Worm (Caenorhabditis elegans) whole organism, late embryonic: ENCODE results near the gene C17G10.6.
"Not testable (repeated sequence)": the region's sequence is repeated elsewhere in the genome, so short reads cannot be mapped to it uniquely, and the experiment has no call there.

Source experiments
- C08G9.2 ChIP-seq: sonication (generic microtip); optimal IDR thresholded peaks from 2 replicates; lab custom pipeline; 2016; ENCODE audit warnings: mild to moderate bottlenecking, missing genetic modification characterization, moderate library complexity, missing compliant biosample characterization
- K09A11.1 ChIP-seq: sonication (generic microtip); optimal IDR thresholded peaks from 2 replicates; lab custom pipeline; 2017; ENCODE audit warnings: antibody characterized with exemption, mild to moderate bottlenecking, missing genetic modification characterization, missing compliant biosample characterization; ENCODE audit not compliant: insufficient read depth
- Y22D7AL.16 ChIP-seq: sonication (generic microtip); optimal IDR thresholded peaks from 2 replicates; lab custom pipeline; 2016; ENCODE audit warnings: missing genetic modification characterization, missing compliant biosample characterization
- ceh-14 ChIP-seq: sonication (generic microtip); optimal IDR thresholded peaks from 2 replicates; lab custom pipeline; 2016; ENCODE audit warnings: missing genotype, missing genetic modification characterization, missing compliant biosample characterization
- ceh-2 ChIP-seq: sonication (generic microtip); optimal IDR thresholded peaks from 2 replicates; lab custom pipeline; 2016; ENCODE audit warnings: missing genotype, missing genetic modification characterization, missing compliant biosample characterization
- ceh-24 ChIP-seq: sonication (generic microtip); optimal IDR thresholded peaks from 2 replicates; lab custom pipeline; 2016; ENCODE audit warnings: mild to moderate bottlenecking, missing genetic modification characterization, missing compliant biosample characterization
- ceh-45 ChIP-seq: fragments of 200-800 bp; sonication (Bioruptor generic); IDR thresholded peaks from 2 replicates; pipeline ENCODE4 v1.3.6; 2022; ENCODE audit warnings: missing genetic modification reagents, missing genetic modification characterization, missing compliant biosample characterization
- dmd-4 ChIP-seq: sonication (generic microtip); optimal IDR thresholded peaks from 2 replicates; lab custom pipeline; 2016; ENCODE audit warnings: borderline replicate concordance, missing genetic modification characterization, missing compliant biosample characterization
- dve-1 ChIP-seq: sonication (generic microtip); optimal IDR thresholded peaks from 2 replicates; lab custom pipeline; 2017; ENCODE audit warnings: antibody characterized with exemption, mild to moderate bottlenecking, missing genetic modification characterization, missing compliant biosample characterization
- elt-2 ChIP-seq: sonication (generic microtip); optimal IDR thresholded peaks from 2 replicates; lab custom pipeline; 2016; ENCODE audit warnings: missing genetic modification reagents, missing genetic modification characterization, missing compliant biosample characterization
- ets-4 ChIP-seq: sonication (generic microtip); optimal IDR thresholded peaks from 2 replicates; lab custom pipeline; 2016; ENCODE audit warnings: missing genetic modification characterization, missing compliant biosample characterization
- eyg-1 ChIP-seq: sonication (generic microtip); optimal IDR thresholded peaks from 2 replicates; lab custom pipeline; 2016; ENCODE audit warnings: missing genotype, missing genetic modification characterization, missing compliant biosample characterization
- fkh-10 ChIP-seq: fragments of 150-350 bp; optimal IDR thresholded peaks from 2 replicates; lab custom pipeline; 2014; ENCODE audit warnings: missing biosample characterization, missing genetic modification reagents, missing genetic modification characterization
- fkh-6 ChIP-seq: sonication (generic microtip); optimal IDR thresholded peaks from 2 replicates; lab custom pipeline; 2016; ENCODE audit warnings: missing genetic modification characterization, missing compliant biosample characterization
- gmeb-2 ChIP-seq: sonication (generic microtip); optimal IDR thresholded peaks from 2 replicates; lab custom pipeline; 2016; ENCODE audit warnings: missing genetic modification characterization, inconsistent platforms, missing compliant biosample characterization
- hlh-15 ChIP-seq: sonication (generic microtip); optimal IDR thresholded peaks from 2 replicates; lab custom pipeline; 2016; ENCODE audit warnings: missing genetic modification characterization, missing compliant biosample characterization
- hlh-6 ChIP-seq: sonication (generic microtip); optimal IDR thresholded peaks from 2 replicates; lab custom pipeline; 2016; ENCODE audit warnings: missing genotype, missing genetic modification characterization, missing compliant biosample characterization
- lim-6 ChIP-seq: sonication (generic microtip); optimal IDR thresholded peaks from 2 replicates; lab custom pipeline; 2016; ENCODE audit warnings: missing genetic modification characterization, missing compliant biosample characterization
- madf-2 ChIP-seq: sonication (generic microtip); optimal IDR thresholded peaks from 2 replicates; lab custom pipeline; 2017; ENCODE audit warnings: missing genetic modification characterization, missing compliant biosample characterization
- nhr-11 ChIP-seq: fragments of 150-350 bp; optimal IDR thresholded peaks from 2 replicates; lab custom pipeline; 2014; ENCODE audit warnings: missing biosample characterization, missing genetic modification characterization
- odd-2 ChIP-seq: sonication (generic microtip); optimal IDR thresholded peaks from 2 replicates; lab custom pipeline; 2017; ENCODE audit warnings: antibody characterized with exemption, mild to moderate bottlenecking, missing genetic modification characterization, missing compliant biosample characterization
- pax-1 ChIP-seq: fragments of 150-350 bp; optimal IDR thresholded peaks from 2 replicates; lab custom pipeline; 2014; ENCODE audit warnings: missing biosample characterization, missing genetic modification characterization
- pha-2 ChIP-seq: sonication (generic microtip); optimal IDR thresholded peaks from 2 replicates; lab custom pipeline; 2017; ENCODE audit warnings: mild to moderate bottlenecking, missing genetic modification characterization, missing compliant biosample characterization
- pha-4 ChIP-seq: fragments of 150-350 bp; optimal IDR thresholded peaks from 2 replicates; lab custom pipeline; 2018; ENCODE audit warnings: missing biosample characterization, missing genetic modification reagents, missing genetic modification characterization
- pros-1 ChIP-seq: fragments of 150-350 bp; optimal IDR thresholded peaks from 2 replicates; lab custom pipeline; 2014; ENCODE audit warnings: missing biosample characterization, missing genetic modification reagents, missing genetic modification characterization
- ref-2 ChIP-seq: sonication (generic microtip); optimal IDR thresholded peaks from 2 replicates; lab custom pipeline; 2016; ENCODE audit warnings: missing genetic modification characterization, missing compliant biosample characterization
- rnt-1 ChIP-seq: sonication (generic microtip); optimal IDR thresholded peaks from 2 replicates; lab custom pipeline; 2016; ENCODE audit warnings: missing genetic modification characterization, missing compliant biosample characterization
- sdc-2 ChIP-seq: sonication (generic microtip); optimal IDR thresholded peaks from 2 replicates; lab custom pipeline; 2016; ENCODE audit warnings: missing genotype, missing genetic modification characterization, missing compliant biosample characterization
- sox-2 ChIP-seq: fragments of 200-800 bp; sonication (Bioruptor generic); IDR thresholded peaks from 2 replicates; pipeline ENCODE4 v1.3.6; 2022; ENCODE audit warnings: missing genetic modification reagents, missing genetic modification characterization, missing compliant biosample characterization
- syd-9 ChIP-seq: sonication (generic microtip); optimal IDR thresholded peaks from 2 replicates; lab custom pipeline; 2016; ENCODE audit warnings: mild to moderate bottlenecking, missing genetic modification characterization, moderate library complexity, missing compliant biosample characterization
- tbx-2 ChIP-seq: sonication (generic microtip); optimal IDR thresholded peaks from 2 replicates; lab custom pipeline; 2016; ENCODE audit warnings: missing genetic modification characterization, missing compliant biosample characterization
- ttx-3 ChIP-seq: sonication (generic microtip); optimal IDR thresholded peaks from 2 replicates; lab custom pipeline; 2016; ENCODE audit warnings: missing genetic modification reagents, missing genetic modification characterization, missing compliant biosample characterization
- unc-42 ChIP-seq: sonication (generic microtip); optimal IDR thresholded peaks from 2 replicates; lab custom pipeline; 2016; ENCODE audit warnings: missing genotype, missing genetic modification characterization, missing compliant biosample characterization
- unc-55 ChIP-seq: sonication (generic microtip); optimal IDR thresholded peaks from 2 replicates; lab custom pipeline; 2017; ENCODE audit warnings: missing biosample characterization, missing genetic modification reagents, missing genetic modification characterization
- unc-86 ChIP-seq: sonication (generic microtip); optimal IDR thresholded peaks from 2 replicates; lab custom pipeline; 2016; ENCODE audit warnings: missing genetic modification characterization, missing compliant biosample characterization
- ztf-16 ChIP-seq: sonication (generic microtip); optimal IDR thresholded peaks from 2 replicates; lab custom pipeline; 2017; ENCODE audit warnings: missing genetic modification characterization, missing compliant biosample characterization

Gene C17G10.6

DNA sequence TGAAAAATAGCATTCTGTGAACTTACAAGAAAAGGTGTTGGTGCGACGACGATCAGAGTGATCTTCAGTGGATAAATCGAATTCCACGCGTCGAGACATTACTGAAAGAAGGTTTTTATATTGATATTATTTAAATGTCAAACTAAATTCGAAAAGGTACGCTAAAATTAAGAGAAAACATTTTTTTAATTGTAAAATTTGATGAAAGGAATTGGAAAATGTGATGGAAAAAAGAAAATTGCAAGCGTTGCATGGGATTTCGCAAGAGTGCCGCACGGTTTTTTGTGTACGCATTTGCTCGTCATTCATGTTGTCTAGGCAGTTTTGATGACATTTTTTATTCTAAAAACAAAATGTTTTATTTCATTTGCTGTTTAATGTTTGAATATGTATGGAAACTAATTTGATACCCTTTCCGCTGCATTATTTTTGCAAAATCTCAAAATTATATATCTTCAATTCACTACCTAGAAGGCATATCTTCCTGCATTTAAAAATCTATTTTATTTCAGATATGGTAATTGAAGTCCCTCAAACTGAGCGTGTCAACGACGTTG is 19.4 kb upstream of the C17G10.6 start, which contains the start of the genes eif-3.L and npl-4.2:
TSS of gene eif-3.L (minus strand) at position 101 of the 557 bp plus-strand sequence.
TSS of gene npl-4.2 (plus strand) at position 507 of the 557 bp plus-strand sequence.
- not testable (repeated sequence) for TF ChIP-seq nhr-11 (tag; lab: Kevin White, UChicago); pha-2 (tag; lab: Kevin White, UChicago); sdc-2

DNA sequence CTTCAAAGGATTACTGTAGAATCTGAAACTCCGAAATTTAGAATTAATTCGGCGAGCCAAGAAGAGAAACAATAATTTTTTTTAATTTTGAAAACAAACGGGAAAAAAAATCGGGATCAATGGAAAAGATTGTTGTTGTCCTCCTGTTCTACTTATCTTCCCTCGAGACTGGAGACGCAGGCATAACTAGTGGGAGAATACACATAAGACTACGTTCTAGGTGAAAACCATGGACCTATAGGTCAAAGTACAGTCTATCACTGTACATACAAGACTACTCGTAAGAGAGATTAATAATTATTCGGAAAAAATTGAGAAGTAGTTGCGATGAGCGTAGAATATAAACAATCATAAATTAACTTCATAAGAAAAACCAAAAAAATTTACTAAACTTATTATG is 16.2 kb upstream of the C17G10.6 start, which contains the start of gene dhs-6:
TSS of gene dhs-6 (minus strand) at position 22 of the 400 bp plus-strand sequence.
- peak; percentile 45 for TF ChIP-seq elt-2 (tag; lab: Kevin White, UChicago)
- no peak for TF ChIP-seq gmeb-2 (tag; lab: Kevin White, UChicago)

DNA sequence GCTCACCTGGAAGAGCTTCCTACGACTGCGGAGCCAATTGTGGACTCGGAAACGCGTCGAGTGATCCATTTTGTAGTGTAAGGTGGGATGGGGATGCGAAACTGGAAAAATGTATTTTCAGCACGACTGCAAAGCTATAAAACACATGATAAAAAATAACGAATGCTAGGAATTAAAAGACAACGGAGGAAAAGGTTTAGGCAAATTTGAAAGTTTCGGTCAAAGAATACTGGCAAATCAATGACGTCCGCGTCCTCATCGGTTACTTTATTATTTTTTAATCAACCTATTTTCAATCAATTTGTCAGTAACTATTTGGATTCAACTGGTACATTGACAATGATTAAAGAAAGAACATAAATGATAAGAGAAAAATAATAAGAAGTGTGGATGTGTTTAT is 4.7 kb upstream of the C17G10.6 start, which contains the start of gene C17G10.7:
TSS of gene C17G10.7 (minus strand) at position 101 of the 400 bp plus-strand sequence.
- TF ChIP-seq K09A11.1 (no peak), hlh-6 (tag; lab: Kevin White, UChicago) (no peak), ttx-3 (tag; lab: Kevin White, UChicago) (no peak), ets-4 (no peak), Y22D7AL.16 (tag; lab: Kevin White, UChicago) (no peak), elt-2 (tag; lab: Kevin White, UChicago) (no peak), rnt-1 (tag; lab: Kevin White, UChicago) (no peak), ceh-2 (tag; lab: Kevin White, UChicago) (no peak), ref-2 (tag; lab: Kevin White, UChicago) (no peak), unc-55 (GFP tag; lab: Kevin White, UChicago) (no peak)

DNA sequence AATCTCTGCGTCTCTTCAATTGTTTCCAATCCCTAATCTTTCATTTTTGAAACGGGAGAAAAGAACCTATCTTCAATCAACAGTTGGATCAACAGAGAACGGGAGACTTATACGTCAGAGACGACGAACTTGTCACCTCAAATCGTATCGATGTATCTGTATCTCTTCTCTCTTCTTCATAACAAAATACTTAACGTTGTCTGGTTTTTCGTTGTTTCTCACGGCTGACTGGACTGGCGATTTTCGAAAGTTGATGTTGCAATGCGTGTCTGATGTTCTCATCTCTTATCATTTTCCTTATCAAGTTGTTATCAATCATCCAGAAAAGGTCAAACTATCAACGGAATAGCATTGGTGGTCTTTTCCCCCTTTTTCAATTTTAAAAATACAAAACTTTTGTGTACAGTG is 2.4 kb upstream of the C17G10.6 start:
- no peak for TF ChIP-seq dve-1 (tag; lab: Kevin White, UChicago)
- no peak for TF ChIP-seq madf-2 (tag; lab: Kevin White, UChicago)
- no peak for TF ChIP-seq lim-6 (tag; lab: Kevin White, UChicago)
- TF ChIP-seq fkh-6 (tag; lab: Kevin White, UChicago), result no peak
- TF ChIP-seq unc-86 (tag; lab: Kevin White, UChicago), result no peak
- no peak for TF ChIP-seq ceh-14 (tag; lab: Kevin White, UChicago)
- TF ChIP-seq dmd-4 (tag; lab: Kevin White, UChicago), result no peak
- no peak for TF ChIP-seq tbx-2 (tag; lab: Kevin White, UChicago)
- no peak for TF ChIP-seq hlh-15 (tag; lab: Kevin White, UChicago)
- no peak for TF ChIP-seq fkh-10 (GFP tag; lab: Kevin White, UChicago)
- no peak for TF ChIP-seq pha-2 (tag; lab: Kevin White, UChicago)
- peak; percentile 99 for TF ChIP-seq elt-2 (tag; lab: Kevin White, UChicago)
- TF ChIP-seq sdc-2, result no peak
- TF ChIP-seq ceh-24 (tag; lab: Kevin White, UChicago), result no peak
- peak; percentile 39 for TF ChIP-seq unc-55 (GFP tag; lab: Kevin White, UChicago)
- no peak for TF ChIP-seq odd-2

DNA sequence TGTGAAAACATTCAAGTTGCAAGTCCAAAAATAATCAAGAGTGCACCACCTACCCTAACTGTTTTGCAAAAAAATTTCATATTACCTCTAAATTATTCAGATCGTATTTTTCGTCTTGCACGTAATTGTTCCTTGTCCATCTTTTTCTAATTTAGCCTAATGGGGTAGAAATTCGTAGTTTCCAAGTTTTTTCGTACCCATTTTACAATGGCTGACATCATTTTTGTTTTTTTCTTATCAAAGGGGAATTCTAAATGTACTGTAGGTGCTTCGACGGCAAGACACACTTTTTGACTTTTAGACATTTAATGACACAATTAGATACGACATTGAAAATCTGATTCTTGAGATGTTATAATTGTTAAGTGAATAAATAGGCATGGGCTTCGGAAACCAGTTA is 1.3 kb upstream of the C17G10.6 start:
- TF ChIP-seq sdc-2 (no peak), eyg-1 (tag; lab: Kevin White, UChicago) (no peak), unc-55 (GFP tag; lab: Kevin White, UChicago) (no peak), pax-1 (tag; lab: Kevin White, UChicago) (no peak), pha-4 (no peak), unc-42 (no peak), pros-1 (no peak), ceh-45 (GFP tag; lab: Robert Waterston, UW) (no peak), C08G9.2 (no peak), syd-9 (no peak), sox-2 (GFP tag; lab: Robert Waterston, UW) (no peak), dve-1 (tag; lab: Kevin White, UChicago) (no peak), ztf-16 (tag; lab: Kevin White, UChicago) (no peak), ceh-2 (tag; lab: Kevin White, UChicago) (no peak), ets-4 (no peak)
